Fruit fly (Drosophila melanogaster) whole organism, embryonic: ENCODE measurements around the gene ghi.
A peak's percentile ranks its signal among the peaks of the same experiment; 100 is the strongest.

Source experiments
- Atf6 ChIP-seq: fragments of 200-800 bp; sonication (Bioruptor generic); IDR thresholded peaks from 2 replicates; pipeline ENCODE4 v1.3.6; 2022; ENCODE audit warnings: missing biosample characterization, missing genetic modification characterization
- C15 ChIP-seq: fragments of 200-800 bp; sonication (Bioruptor generic); IDR thresholded peaks from 3 replicates; pipeline ENCODE4 v1.3.6; 2022; ENCODE audit warnings: missing biosample characterization, missing genetic modification characterization
- CG10431 ChIP-seq: fragments of 200-800 bp; sonication (Bioruptor generic); optimal IDR thresholded peaks from 3 replicates; lab custom pipeline; 2018; ENCODE audit warnings: missing biosample characterization, mild to moderate bottlenecking, missing genetic modification characterization
- CG11504 ChIP-seq: fragments of 200-800 bp; sonication (Bioruptor generic); optimal IDR thresholded peaks from 3 replicates; lab custom pipeline; 2019; ENCODE audit warnings: missing biosample characterization, mild to moderate bottlenecking, missing genetic modification characterization, moderate library complexity
- CG12219 ChIP-seq: fragments of 200-800 bp; sonication (Bioruptor generic); optimal IDR thresholded peaks from 3 replicates; lab custom pipeline; 2018; ENCODE audit warnings: missing biosample characterization, mild to moderate bottlenecking, missing genetic modification characterization
- CG13775 ChIP-seq: fragments of 200-800 bp; sonication (Bioruptor generic); optimal IDR thresholded peaks from 3 replicates; lab custom pipeline; 2017; ENCODE audit warnings: missing biosample characterization, mild to moderate bottlenecking, missing genetic modification characterization
- CG18262 ChIP-seq: fragments of 200-800 bp; optimal IDR thresholded peaks from 3 replicates; lab custom pipeline; 2019; ENCODE audit warnings: missing biosample characterization, mild to moderate bottlenecking, missing genetic modification characterization, moderate library complexity
- CG2712 ChIP-seq: fragments of 200-800 bp; optimal IDR thresholded peaks from 3 replicates; lab custom pipeline; 2019; ENCODE audit warnings: missing biosample characterization, mild to moderate bottlenecking, missing genetic modification characterization, moderate library complexity
- CG3163 ChIP-seq: fragments of 200-800 bp; sonication (Bioruptor generic); optimal IDR thresholded peaks from 3 replicates; lab custom pipeline; 2016; ENCODE audit warnings: missing biosample characterization, missing genetic modification characterization
- CG3407 ChIP-seq: fragments of 200-800 bp; sonication (Bioruptor generic); optimal IDR thresholded peaks from 2 replicates; lab custom pipeline; 2018; ENCODE audit warnings: missing biosample characterization, mild to moderate bottlenecking, missing genetic modification characterization
- CG6791 ChIP-seq: fragments of 200-800 bp; sonication (Bioruptor generic); IDR thresholded peaks from 3 replicates; pipeline ENCODE4 v1.3.6; 2022; ENCODE audit warnings: missing biosample characterization, missing genetic modification characterization; ENCODE audit not compliant: partially characterized antibody
- CG7928 ChIP-seq: fragments of 200-800 bp; sonication (Bioruptor generic); optimal IDR thresholded peaks from 2 replicates; lab custom pipeline; 2017; ENCODE audit warnings: missing biosample characterization, mild to moderate bottlenecking, missing genetic modification characterization
- CG7963 ChIP-seq: fragments of 200-800 bp; sonication (Bioruptor generic); IDR thresholded peaks from 3 replicates; pipeline ENCODE4 v1.3.6; 2022; ENCODE audit warnings: missing biosample characterization, missing genetic modification characterization; ENCODE audit not compliant: partially characterized antibody
- Chrac-16 ChIP-seq: fragments of 200-800 bp; sonication (Bioruptor generic); optimal IDR thresholded peaks from 3 replicates; lab custom pipeline; 2016; ENCODE audit warnings: missing biosample characterization, missing genetic modification characterization
- Ets65A ChIP-seq: fragments of 200-800 bp; sonication (Bioruptor generic); peaks from one replicate; lab custom pipeline; 2016; ENCODE audit warnings: missing biosample characterization, missing genetic modification characterization
- H15 ChIP-seq: fragments of 200-800 bp; sonication (Bioruptor generic); IDR thresholded peaks from 3 replicates; pipeline ENCODE4 v1.3.6; 2022; ENCODE audit warnings: missing biosample characterization, missing genetic modification characterization
- HmgD ChIP-seq: fragments of 200-800 bp; sonication (Bioruptor generic); optimal IDR thresholded peaks from 3 replicates; lab custom pipeline; 2016; ENCODE audit warnings: missing biosample characterization, missing genetic modification characterization
- Hmx ChIP-seq: fragments of 200-800 bp; sonication (Bioruptor generic); optimal IDR thresholded peaks from 2 replicates; lab custom pipeline; 2016; ENCODE audit warnings: missing biosample characterization, missing genetic modification characterization
- Hr78 ChIP-seq, 2 experiments: fragments of 200-800 bp in 1 of 2; fragments of >200 bp in 1 of 2; sonication (Bioruptor generic) in 1 of 2; optimal IDR thresholded peaks; 2 replicates each; lab custom pipeline; 2017 to 2019; ENCODE audit warnings: missing biosample characterization in 2 of 2, missing genetic modification characterization in 2 of 2, mild to moderate bottlenecking in 1 of 2, moderate library complexity in 1 of 2
- MESR4 ChIP-seq: fragments of 200-800 bp; sonication (Bioruptor generic); optimal IDR thresholded peaks from 2 replicates; lab custom pipeline; 2018; ENCODE audit warnings: missing biosample characterization, mild to moderate bottlenecking, missing genetic modification characterization, moderate library complexity
- NFAT ChIP-seq: fragments of 200-800 bp; sonication (Bioruptor generic); IDR thresholded peaks from 2 replicates; pipeline ENCODE4 v1.3.6; 2022; ENCODE audit warnings: missing biosample characterization, missing genetic modification characterization
- NK7.1 ChIP-seq: fragments of 200-800 bp; sonication (Bioruptor generic); optimal IDR thresholded peaks from 3 replicates; lab custom pipeline; 2016; ENCODE audit warnings: missing biosample characterization, missing genetic modification characterization
- PHDP ChIP-seq: fragments of 200-800 bp; sonication (Bioruptor generic); optimal IDR thresholded peaks from 3 replicates; lab custom pipeline; 2018; ENCODE audit warnings: missing biosample characterization, mild to moderate bottlenecking, missing genetic modification characterization, moderate library complexity
- Sry-δ ChIP-seq: fragments of 200-800 bp; sonication (Bioruptor generic); optimal IDR thresholded peaks from 2 replicates; lab custom pipeline; 2016; ENCODE audit warnings: missing biosample characterization, missing genetic modification characterization
- Vsx1 ChIP-seq: fragments of 200-800 bp; sonication (Bioruptor generic); optimal IDR thresholded peaks from 2 replicates; lab custom pipeline; 2017; ENCODE audit warnings: missing biosample characterization, mild to moderate bottlenecking, missing genetic modification characterization, missing genetic modification reagents
- Xbp1 ChIP-seq: fragments of 200-800 bp; sonication (Bioruptor generic); optimal IDR thresholded peaks from 3 replicates; lab custom pipeline; 2016; ENCODE audit warnings: missing biosample characterization, mild to moderate bottlenecking, missing genetic modification characterization
- YL-1 ChIP-seq: fragments of 200-800 bp; sonication (Bioruptor generic); optimal IDR thresholded peaks from 3 replicates; lab custom pipeline; 2017; ENCODE audit warnings: missing biosample characterization, mild to moderate bottlenecking, missing genetic modification characterization
- cwo ChIP-seq: fragments of 200-800 bp; sonication (Bioruptor generic); optimal IDR thresholded peaks from 3 replicates; lab custom pipeline; 2017; ENCODE audit warnings: missing biosample characterization, missing genetic modification characterization, mild to moderate bottlenecking, moderate library complexity, missing genetic modification reagents
- dati ChIP-seq: fragments of 200-800 bp; sonication (Bioruptor generic); IDR thresholded peaks from 2 replicates; pipeline ENCODE4 v1.3.6; 2022; ENCODE audit warnings: missing biosample characterization, missing genetic modification characterization
- emc ChIP-seq: fragments of 200-800 bp; sonication (Bioruptor generic); optimal IDR thresholded peaks from 2 replicates; lab custom pipeline; 2016; ENCODE audit warnings: missing biosample characterization, missing genetic modification characterization
- ems ChIP-seq: fragments of 200-800 bp; sonication (Bioruptor generic); optimal IDR thresholded peaks from 3 replicates; lab custom pipeline; 2016; ENCODE audit warnings: missing biosample characterization, missing genetic modification characterization
- gsb ChIP-seq: fragments of 200-800 bp; sonication (Bioruptor generic); IDR thresholded peaks from 2 replicates; pipeline ENCODE4 v1.3.6; 2022; ENCODE audit warnings: missing biosample characterization, missing genetic modification characterization
- h ChIP-seq: fragments of >200 bp; optimal IDR thresholded peaks from 2 replicates; lab custom pipeline; 2017
- ham ChIP-seq: fragments of 200-800 bp; sonication (Bioruptor generic); IDR thresholded peaks from 2 replicates; pipeline ENCODE4 v1.3.6; 2022; ENCODE audit warnings: missing biosample characterization, missing genetic modification characterization
- lbe ChIP-seq: fragments of 200-800 bp; sonication (Bioruptor generic); optimal IDR thresholded peaks from 2 replicates; lab custom pipeline; 2016; ENCODE audit warnings: missing biosample characterization, mild to moderate bottlenecking, missing genetic modification characterization
- nerfin-2 ChIP-seq: fragments of 200-800 bp; sonication (Bioruptor generic); IDR thresholded peaks from 2 replicates; pipeline ENCODE4 v1.3.6; 2022; ENCODE audit warnings: missing biosample characterization, missing genetic modification characterization; ENCODE audit not compliant: partially characterized antibody
- odd ChIP-seq: fragments of 200-800 bp; sonication (Bioruptor generic); optimal IDR thresholded peaks from 2 replicates; lab custom pipeline; 2017; ENCODE audit warnings: missing biosample characterization, mild to moderate bottlenecking, missing genetic modification characterization
- pb ChIP-seq: fragments of 200-800 bp; sonication (Bioruptor generic); optimal IDR thresholded peaks from 3 replicates; lab custom pipeline; 2016; ENCODE audit warnings: missing biosample characterization, missing genetic modification characterization
- pho ChIP-seq: fragments of 200-800 bp; sonication (Bioruptor generic); optimal IDR thresholded peaks from 2 replicates; lab custom pipeline; 2016; ENCODE audit warnings: missing biosample characterization, missing genetic modification characterization
- salm ChIP-seq: fragments of 200-800 bp; sonication (Bioruptor generic); optimal IDR thresholded peaks from 2 replicates; lab custom pipeline; 2018; ENCODE audit warnings: missing biosample characterization, mild to moderate bottlenecking, missing genetic modification characterization
- sc ChIP-seq, 3 experiments: fragments of >200 bp in 2 of 3; fragments of 200-800 bp in 1 of 3; sonication (Bioruptor generic) in 1 of 3; optimal IDR thresholded peaks; 2 replicates in 2 of 3; 3 replicates in 1 of 3; lab custom pipeline; 2017; ENCODE audit warnings: mild to moderate bottlenecking in 1 of 3, missing biosample characterization in 1 of 3, missing genetic modification characterization in 1 of 3, missing genetic modification reagents in 1 of 3
- sqz ChIP-seq: fragments of 200-800 bp; sonication (Bioruptor generic); optimal IDR thresholded peaks from 3 replicates; lab custom pipeline; 2018; ENCODE audit warnings: missing biosample characterization, mild to moderate bottlenecking, missing genetic modification characterization
- sr ChIP-seq: fragments of 200-800 bp; sonication (Bioruptor generic); IDR thresholded peaks from 3 replicates; pipeline ENCODE4 v1.3.6; 2022; ENCODE audit warnings: missing biosample characterization, missing genetic modification characterization
- sug ChIP-seq: fragments of 200-800 bp; optimal IDR thresholded peaks from 2 replicates; lab custom pipeline; 2019; ENCODE audit warnings: missing biosample characterization, mild to moderate bottlenecking, missing genetic modification characterization, moderate library complexity
- toy ChIP-seq: fragments of 200-800 bp; sonication (Bioruptor generic); IDR thresholded peaks from 2 replicates; pipeline ENCODE4 v1.3.6; 2022; ENCODE audit warnings: missing biosample characterization, missing genetic modification characterization
- ttk ChIP-seq: fragments of 200-800 bp; sonication (Bioruptor generic); IDR thresholded peaks from 2 replicates; pipeline ENCODE4 v2.1.2; 2022; ENCODE audit warnings: missing biosample characterization, missing genetic modification characterization
- unc-4 ChIP-seq: fragments of 200-800 bp; sonication (Bioruptor generic); IDR thresholded peaks from 2 replicates; pipeline ENCODE4 v1.3.6; 2022; ENCODE audit warnings: missing biosample characterization, missing genetic modification characterization; ENCODE audit not compliant: partially characterized antibody
- vfl ChIP-seq: fragments of 200-800 bp; sonication (Bioruptor generic); optimal IDR thresholded peaks from 2 replicates; lab custom pipeline; 2016; ENCODE audit warnings: missing biosample characterization, missing genetic modification characterization
- zf30C ChIP-seq: fragments of 200-800 bp; sonication (Bioruptor generic); optimal IDR thresholded peaks from 3 replicates; lab custom pipeline; 2018; ENCODE audit warnings: missing biosample characterization, mild to moderate bottlenecking, missing genetic modification characterization

The ghi gene

DNA sequence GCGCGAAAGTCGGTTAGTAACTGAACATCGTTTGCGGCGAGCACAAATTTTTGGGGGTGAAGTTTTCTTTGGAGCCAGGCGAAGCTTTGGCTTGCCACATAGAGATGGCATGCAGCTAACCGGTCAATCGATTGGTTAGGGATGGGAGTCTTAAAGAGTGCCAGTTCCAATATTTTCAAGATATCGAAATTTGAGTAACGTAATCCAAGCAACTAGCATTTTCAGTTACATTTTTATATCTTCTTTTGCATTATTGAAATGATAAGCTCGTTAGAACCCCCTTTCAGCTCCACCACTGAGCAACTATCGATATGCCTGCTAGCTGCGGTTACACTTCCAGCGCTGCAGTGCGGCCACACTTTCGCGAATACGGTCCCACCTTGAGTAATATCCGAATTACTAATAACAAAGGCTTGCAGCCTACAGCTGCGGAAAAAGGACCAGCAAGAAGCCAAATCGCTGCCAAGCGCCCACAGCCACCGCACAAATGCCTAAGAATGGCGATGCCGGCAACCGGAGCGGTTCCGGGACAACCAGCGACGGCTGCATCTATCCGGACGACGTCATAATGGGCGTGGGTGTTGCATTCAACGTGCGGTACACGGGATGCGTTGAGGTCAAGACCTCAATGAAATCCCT, 24.9 kb upstream of the ghi start, which contains the start of the genes Atat and Shc (continued):
- TF ChIP-seq sr (GFP tag; lab: Robert Waterston, UW) = peak; percentile 95
- peak; percentile 88 for TF ChIP-seq odd (GFP tag; lab: Kevin White, UChicago)
- TF ChIP-seq HmgD = peak; percentile 100
- TF ChIP-seq Sry-δ (GFP tag; lab: Kevin White, UChicago) = peak; percentile 100
- peak; percentile 98 for TF ChIP-seq YL-1 (GFP tag; lab: Kevin White, UChicago)
- peak; percentile 37 for TF ChIP-seq zf30C
- TF ChIP-seq C15 (GFP tag; lab: Robert Waterston, UW) = peak; percentile 99
- TF ChIP-seq ttk (GFP tag; lab: Robert Waterston, UW) = peak; percentile 100
- TF ChIP-seq pho (GFP tag; lab: Kevin White, UChicago) = peak; percentile 100
- TF ChIP-seq PHDP (tag; lab: Kevin White, UChicago) = peak; percentile 98
- TF ChIP-seq ham = peak; percentile 98
- peak; percentile 99 for TF ChIP-seq gsb (GFP tag; lab: Robert Waterston, UW)
- peak; percentile 100 for TF ChIP-seq Chrac-16 (GFP tag; lab: Kevin White, UChicago)
- peak; percentile 98 for TF ChIP-seq sug
- TF ChIP-seq sc (optimal IDR thresholded peaks at IDR 0.05; lab: Kevin White, UChicago) = no peak
- TF ChIP-seq sc (GFP tag; optimal IDR thresholded peaks at IDR 0.05; lab: Kevin White, UChicago) = peak; percentile 96
- TF ChIP-seq dati (GFP tag; lab: Robert Waterston, UW) = peak; percentile 96
- peak; percentile 99 for TF ChIP-seq Atf6 (GFP tag; lab: Robert Waterston, UW)
- TF ChIP-seq h = no peak
- TF ChIP-seq NK7.1 = peak; percentile 98
- TF ChIP-seq nerfin-2 = peak; percentile 77
- peak; percentile 99 for TF ChIP-seq CG13775 (GFP tag; lab: Kevin White, UChicago)
- peak; percentile 85 for TF ChIP-seq CG6791
- TF ChIP-seq CG11504 (tag; lab: Kevin White, UChicago) = peak; percentile 97
- TF ChIP-seq NFAT (GFP tag; lab: Robert Waterston, UW) = peak; percentile 100
- peak; percentile 99 for TF ChIP-seq pb (GFP tag; lab: Kevin White, UChicago)
- peak; percentile 100 for TF ChIP-seq Ets65A
- peak; percentile 99 for TF ChIP-seq toy (GFP tag; lab: Robert Waterston, UW)
- TF ChIP-seq ems (GFP tag; lab: Kevin White, UChicago) = peak; percentile 99
- peak; percentile 98 for TF ChIP-seq CG2712 (tag; lab: Kevin White, UChicago)
- TF ChIP-seq lbe (GFP tag; lab: Kevin White, UChicago) = peak; percentile 97
- peak in 1 of 2 experiments; percentile 81 for TF ChIP-seq Hr78 (GFP tag; optimal IDR thresholded peaks at IDR 0.05; lab: Kevin White, UChicago)
- TF ChIP-seq cwo (GFP tag; lab: Kevin White, UChicago) = peak; percentile 96
- peak; percentile 92 for TF ChIP-seq Vsx1 (GFP tag; lab: Kevin White, UChicago)
- TF ChIP-seq Xbp1 (GFP tag; lab: Kevin White, UChicago) = peak; percentile 100
- TF ChIP-seq CG3407 (GFP tag; lab: Kevin White, UChicago) = peak; percentile 92
- peak; percentile 86 for TF ChIP-seq CG10431 (GFP tag; lab: Kevin White, UChicago)
- TF ChIP-seq unc-4 (GFP tag; lab: Robert Waterston, UW) = peak; percentile 95
- TF ChIP-seq sqz (GFP tag; lab: Kevin White, UChicago) = peak; percentile 74
- peak; percentile 99 for TF ChIP-seq emc (GFP tag; lab: Kevin White, UChicago)
- TF ChIP-seq CG7928 (GFP tag; lab: Kevin White, UChicago) = peak; percentile 85
- peak; percentile 69 for TF ChIP-seq MESR4 (GFP tag; lab: Kevin White, UChicago)
- peak; percentile 100 for TF ChIP-seq H15 (GFP tag; lab: Robert Waterston, UW)
- TF ChIP-seq CG7963 = peak; percentile 64; the same call in 1 of the 3 replicates
- peak; percentile 99 for TF ChIP-seq vfl (GFP tag; lab: Kevin White, UChicago)
- peak; percentile 96 for TF ChIP-seq CG3163 (GFP tag; lab: Kevin White, UChicago)
- TF ChIP-seq salm = peak; percentile 93
- peak; percentile 96 for TF ChIP-seq CG18262 (tag; lab: Kevin White, UChicago)
- peak; percentile 97 for TF ChIP-seq Hmx (GFP tag; lab: Kevin White, UChicago)
- TF ChIP-seq CG12219 = peak; percentile 94
